Worm (Caenorhabditis elegans): ENCODE results near the gene F44E5.15.
"Not testable (repeated sequence)": the region's sequence is repeated elsewhere in the genome, so short reads cannot be mapped to it uniquely, and the experiment has no call there.

ce11 chrII:11759277-11759676 lies 13.2 kb upstream of the F44E5.15 start, which contains the start of the genes F44E5.4 and F44E5.5:
- TF ChIP-seq lag-1 (GFP tag; IDR thresholded peaks at IDR 0.05), result 0 out of 2 replicates have a peak, but pooled peaks have one; percentile 89
- TF ChIP-seq atf-7 (tag; optimal IDR thresholded peaks at IDR 0.05), result peak; percentile 99
- TF ChIP-seq pbrm-1 (GFP tag; IDR thresholded peaks at IDR 0.05), result peak; percentile 99
- peak; percentile 99 for TF ChIP-seq ekl-4 (GFP tag; IDR thresholded peaks at IDR 0.05)
- not testable (repeated sequence) for TF ChIP-seq snpc-4 (GFP tag; optimal IDR thresholded peaks at IDR 0.05); unc-62 (GFP tag; optimal IDR thresholded peaks at IDR 0.05); efl-1 (GFP tag; optimal IDR thresholded peaks at IDR 0.05); pha-4 (tag; optimal IDR thresholded peaks at IDR 0.05)
- TF ChIP-seq snpc-4 (tag; optimal IDR thresholded peaks at IDR 0.05), result peak in 2 of 4 experiments; percentile 57 to 61
- TF ChIP-seq nfya-2 (GFP tag; IDR thresholded peaks at IDR 0.05), result peak; percentile 96
- peak; percentile 89 for TF ChIP-seq hmg-20 (GFP tag; IDR thresholded peaks at IDR 0.05)
- TF ChIP-seq nhr-27 (tag; optimal IDR thresholded peaks at IDR 0.05), result peak; percentile 98
- TF ChIP-seq attf-6 (GFP tag; IDR thresholded peaks at IDR 0.05), result peak; percentile 86
